Fruit fly (Drosophila melanogaster): Measurements from ENCODE around the gene Rsph3.
A peak's percentile ranks its signal among the peaks of the same experiment; 100 is the strongest.

DNA sequence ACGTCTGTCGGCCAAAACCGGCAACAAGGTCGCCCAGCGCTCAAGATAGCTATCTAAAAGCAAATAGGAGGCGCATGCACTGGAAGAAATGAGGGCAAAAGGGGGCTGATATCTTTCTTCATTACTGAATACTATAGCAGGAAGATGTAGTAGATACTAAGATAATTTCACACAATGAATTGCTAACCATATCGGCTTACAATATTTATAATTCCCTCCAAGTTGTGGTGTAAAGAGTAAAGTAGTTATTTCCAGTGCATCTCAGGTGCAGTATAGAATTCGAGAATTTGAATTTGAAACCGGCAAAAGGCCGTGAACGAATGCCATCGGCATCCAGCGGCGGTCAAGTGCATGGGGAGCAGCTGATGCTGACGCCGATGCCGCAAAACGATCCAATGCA lies 36.5 kb upstream of the Rsph3 start:
- TF ChIP-seq EcR (GFP tag; optimal IDR thresholded peaks at IDR 0.05) (no peak), CG12605 (GFP tag; IDR thresholded peaks at IDR 0.05) (peak; percentile 51), Pif1B (GFP tag; optimal IDR thresholded peaks at IDR 0.05) (no peak), CG8159 (tag; optimal IDR thresholded peaks at IDR 0.05) (peak; percentile 49), CG10348 (GFP tag; IDR thresholded peaks at IDR 0.05) (no peak), fd96Ca (GFP tag; IDR thresholded peaks at IDR 0.05) (peak; percentile 66; the same call in 2 of the 3 replicates)

Data from whole organism, pupa.